Worm (Caenorhabditis elegans): ENCODE results near the gene T01G1.2.

- no peak for TF ChIP-seq ama-1 (optimal IDR thresholded peaks at IDR 0.05)
- TF ChIP-seq nhr-28 (tag; optimal IDR thresholded peaks at IDR 0.05): no peak
- no peak for TF ChIP-seq nhr-237 (tag; optimal IDR thresholded peaks at IDR 0.05)
- no peak for TF ChIP-seq elt-3 (tag; optimal IDR thresholded peaks at IDR 0.05)
- TF ChIP-seq ceh-82 (tag; optimal IDR thresholded peaks at IDR 0.05): no peak
- TF ChIP-seq ztf-11 (tag; optimal IDR thresholded peaks at IDR 0.05): no peak
- TF ChIP-seq nhr-76 (tag; optimal IDR thresholded peaks at IDR 0.05): no peak
- TF ChIP-seq nhr-23 (tag; optimal IDR thresholded peaks at IDR 0.05): no peak
- TF ChIP-seq jun-1 (tag; optimal IDR thresholded peaks at IDR 0.05): no peak
- no peak for TF ChIP-seq fkh-10 (GFP tag; optimal IDR thresholded peaks at IDR 0.05)
- no peak for TF ChIP-seq zag-1 (tag; optimal IDR thresholded peaks at IDR 0.05)
- no peak for TF ChIP-seq ZK546.5 (tag; optimal IDR thresholded peaks at IDR 0.05)
- TF ChIP-seq pha-4 (tag; optimal IDR thresholded peaks at IDR 0.05): no peak
These were observed 1.4 kb upstream of the T01G1.2 start for ce11 chrIV:11352768-11353167.
